Worm (Caenorhabditis elegans): ENCODE results near the gene mob-3.

ce11 chrIV:7344020-7344419 is 44.7 kb downstream of the mob-3 start:
- TF ChIP-seq fkh-10 (GFP tag; optimal IDR thresholded peaks at IDR 0.05) (no peak), daf-8 (GFP tag; IDR thresholded peaks at IDR 0.05) (no peak)
